Worm (Caenorhabditis elegans) whole organism, L4 larva: ENCODE results near the gene F56H9.9.

Experiments
- F37D6.2 ChIP-seq: sonication (generic microtip); optimal IDR thresholded peaks from 2 replicates; lab custom pipeline; 2016; ENCODE audit warnings: mild to moderate bottlenecking, missing genetic modification characterization, missing compliant biosample characterization
- F49E8.2 ChIP-seq: sonication (generic microtip); optimal IDR thresholded peaks from 2 replicates; lab custom pipeline; 2016; ENCODE audit warnings: missing compliant biosample characterization, mild to moderate bottlenecking, missing genetic modification characterization, borderline replicate concordance
- Y48G9A.11 ChIP-seq: fragments of 200-800 bp; sonication (Bioruptor generic); IDR thresholded peaks from 2 replicates; pipeline ENCODE4 v1.3.6; 2022; ENCODE audit warnings: missing genetic modification reagents, missing genetic modification characterization, missing compliant biosample characterization
- Y5F2A.4 ChIP-seq: fragments of 200-800 bp; sonication (Bioruptor generic); optimal IDR thresholded peaks from 2 replicates; lab custom pipeline; 2018; ENCODE audit warnings: mild to moderate bottlenecking, missing genetic modification characterization, missing compliant biosample characterization
- Y75B8A.6 ChIP-seq: fragments of 200-800 bp; sonication (Bioruptor generic); IDR thresholded peaks from 2 replicates; pipeline ENCODE4 v1.3.6; 2022; ENCODE audit warnings: missing genetic modification reagents, missing genetic modification characterization, missing compliant biosample characterization
- ZK337.2 ChIP-seq: fragments of 200-800 bp; sonication (Bioruptor generic); IDR thresholded peaks from 2 replicates; pipeline ENCODE4 v1.3.6; 2022; ENCODE audit warnings: missing genetic modification reagents, missing genetic modification characterization, missing compliant biosample characterization
- arid-1 ChIP-seq: fragments of 200-800 bp; sonication (Bioruptor generic); conservative IDR thresholded peaks from 2 replicates; pipeline ENCODE4 v1.3.6; 2022; ENCODE audit warnings: missing genetic modification reagents, missing genetic modification characterization, missing compliant biosample characterization
- ceh-62 ChIP-seq: sonication (generic microtip); optimal IDR thresholded peaks from 2 replicates; lab custom pipeline; 2017; ENCODE audit warnings: missing biosample characterization, missing genetic modification characterization
- ceh-82 ChIP-seq: sonication (generic microtip); optimal IDR thresholded peaks from 2 replicates; lab custom pipeline; 2017; ENCODE audit warnings: missing biosample characterization, missing genetic modification characterization
- ces-1 ChIP-seq: fragments of 150-350 bp; sonication (generic microtip); optimal IDR thresholded peaks from 4 replicates; lab custom pipeline; 2014; ENCODE audit warnings: missing biosample characterization, missing genetic modification reagents, missing genetic modification characterization
- daf-16 ChIP-seq, 3 experiments: sonication (generic microtip); optimal IDR thresholded peaks; 2 replicates each; lab custom pipeline; 2016 to 2017; ENCODE audit warnings: missing genetic modification characterization in 3 of 3, missing genetic modification reagents in 3 of 3, mild to moderate bottlenecking in 2 of 3, missing compliant biosample characterization in 2 of 3, missing biosample characterization in 1 of 3, moderate library complexity in 1 of 3
- daf-19 ChIP-seq: fragments of 200-800 bp; sonication (Bioruptor generic); conservative IDR thresholded peaks from 2 replicates; pipeline ENCODE4 v1.3.6; 2022; ENCODE audit warnings: missing genetic modification characterization, missing compliant biosample characterization
- daf-8 ChIP-seq: fragments of 200-800 bp; sonication (Bioruptor generic); IDR thresholded peaks from 2 replicates; pipeline ENCODE4 v1.3.6; 2022; ENCODE audit warnings: missing genetic modification characterization, missing compliant biosample characterization
- dmd-6 ChIP-seq: fragments of 200-800 bp; sonication (Bioruptor generic); IDR thresholded peaks from 2 replicates; pipeline ENCODE4 v1.3.6; 2022; ENCODE audit warnings: missing genetic modification reagents, missing genetic modification characterization, missing compliant biosample characterization
- egl-43 ChIP-seq: fragments of 200-800 bp; sonication (Bioruptor generic); IDR thresholded peaks from 2 replicates; pipeline ENCODE4 v1.3.6; 2022; ENCODE audit warnings: missing genetic modification reagents, missing genetic modification characterization, missing compliant biosample characterization
- fkh-10 ChIP-seq: fragments of 150-350 bp; optimal IDR thresholded peaks from 2 replicates; lab custom pipeline; 2014; ENCODE audit warnings: missing biosample characterization, missing genetic modification reagents, missing genetic modification characterization
- hif-1 ChIP-seq, 2 experiments: sonication (generic microtip); optimal IDR thresholded peaks; 2 replicates each; lab custom pipeline; 2016 to 2017; ENCODE audit warnings: missing compliant biosample characterization in 2 of 2, missing genetic modification characterization in 2 of 2, missing genetic modification reagents in 2 of 2, missing genotype in 2 of 2, mild to moderate bottlenecking in 1 of 2
- hlh-11 ChIP-seq: fragments of 200-800 bp; sonication (Bioruptor generic); optimal IDR thresholded peaks from 2 replicates; lab custom pipeline; 2018; ENCODE audit warnings: mild to moderate bottlenecking, missing genetic modification characterization, missing compliant biosample characterization
- hlh-30 ChIP-seq: sonication (generic microtip); optimal IDR thresholded peaks from 2 replicates; lab custom pipeline; 2017; ENCODE audit warnings: antibody characterized with exemption, mild to moderate bottlenecking, missing genetic modification characterization, missing compliant biosample characterization; ENCODE audit not compliant: insufficient read depth
- hmg-1.1 ChIP-seq: fragments of 200-800 bp; sonication (Bioruptor generic); IDR thresholded peaks from 2 replicates; pipeline ENCODE4 v1.3.6; 2022; ENCODE audit warnings: missing genetic modification reagents, missing genetic modification characterization, missing compliant biosample characterization
- jun-1 ChIP-seq: fragments of 150-350 bp; optimal IDR thresholded peaks from 2 replicates; lab custom pipeline; 2014; ENCODE audit warnings: missing biosample characterization, missing genetic modification reagents, missing genetic modification characterization
- lin-29 ChIP-seq: fragments of 200-800 bp; sonication (Bioruptor generic); IDR thresholded peaks from 2 replicates; pipeline ENCODE4 v1.3.6; 2022; ENCODE audit warnings: missing genetic modification reagents, missing genetic modification characterization, missing compliant biosample characterization
- lir-3 ChIP-seq: sonication (generic microtip); optimal IDR thresholded peaks from 2 replicates; lab custom pipeline; 2016; ENCODE audit warnings: mild to moderate bottlenecking, missing genetic modification characterization, missing compliant biosample characterization
- mdt-29 ChIP-seq: fragments of 200-800 bp; sonication (Bioruptor generic); IDR thresholded peaks from 2 replicates; pipeline ENCODE4 v1.3.6; 2022; ENCODE audit warnings: missing genetic modification reagents, missing genetic modification characterization, missing compliant biosample characterization
- nhr-102 ChIP-seq: sonication (generic microtip); optimal IDR thresholded peaks from 2 replicates; lab custom pipeline; 2016; ENCODE audit warnings: mild to moderate bottlenecking, missing genetic modification characterization, moderate library complexity, missing compliant biosample characterization
- nhr-41 ChIP-seq: fragments of 200-800 bp; sonication (Bioruptor generic); IDR thresholded peaks from 2 replicates; pipeline ENCODE4 v1.3.6; 2022; ENCODE audit warnings: missing genetic modification reagents, missing genetic modification characterization, missing compliant biosample characterization
- nhr-48 ChIP-seq: sonication (generic microtip); optimal IDR thresholded peaks from 2 replicates; lab custom pipeline; 2016; ENCODE audit warnings: mild to moderate bottlenecking, missing genetic modification characterization, missing compliant biosample characterization
- nhr-76 ChIP-seq: fragments of 150-350 bp; optimal IDR thresholded peaks from 2 replicates; lab custom pipeline; 2014; ENCODE audit warnings: missing biosample characterization, missing genetic modification characterization
- nhr-77 ChIP-seq: fragments of 150-350 bp; optimal IDR thresholded peaks from 2 replicates; lab custom pipeline; 2014; ENCODE audit warnings: missing biosample characterization, missing genetic modification characterization
- pqm-1 ChIP-seq: sonication (generic microtip); optimal IDR thresholded peaks from 2 replicates; lab custom pipeline; 2017; ENCODE audit warnings: missing biosample characterization, missing genetic modification characterization
- set-16 ChIP-seq: fragments of 200-800 bp; sonication (Bioruptor generic); IDR thresholded peaks from 2 replicates; pipeline ENCODE4 v1.3.6; 2022; ENCODE audit warnings: missing genetic modification reagents, missing genetic modification characterization, missing compliant biosample characterization
- snpc-1.2 ChIP-seq: fragments of 200-800 bp; sonication (Bioruptor generic); IDR thresholded peaks from 2 replicates; pipeline ENCODE4 v1.3.6; 2022; ENCODE audit warnings: missing genetic modification reagents, missing genetic modification characterization, missing compliant biosample characterization
- spr-1 ChIP-seq: sonication (generic microtip); optimal IDR thresholded peaks from 2 replicates; lab custom pipeline; 2016; ENCODE audit warnings: mild to moderate bottlenecking, missing genetic modification characterization, missing compliant biosample characterization
- zag-1 ChIP-seq: fragments of 150-350 bp; optimal IDR thresholded peaks from 2 replicates; lab custom pipeline; 2014; ENCODE audit warnings: missing biosample characterization, missing genetic modification characterization
- zfp-2 ChIP-seq: sonication (generic microtip); optimal IDR thresholded peaks from 2 replicates; lab custom pipeline; 2016; ENCODE audit warnings: mild to moderate bottlenecking, missing genetic modification characterization, missing compliant biosample characterization
- zip-2 ChIP-seq: fragments of 150-350 bp; optimal IDR thresholded peaks from 2 replicates; lab custom pipeline; 2014; ENCODE audit warnings: missing biosample characterization, missing genetic modification characterization
- ztf-11 ChIP-seq: fragments of 150-350 bp; optimal IDR thresholded peaks from 2 replicates; lab custom pipeline; 2014; ENCODE audit warnings: missing biosample characterization, missing genetic modification characterization

The F56H9.9 gene

ce11 chrV:12596795-12597194 is 27.5 kb downstream of the F56H9.9 start (continued):
- TF ChIP-seq ceh-82 (tag; lab: Kevin White, UChicago) (no peak), dmd-6 (GFP tag; lab: Robert Waterston, UW) (peak; percentile 41; the same call in 1 of the 2 replicates), fkh-10 (GFP tag; lab: Kevin White, UChicago) (no peak), daf-19 (GFP tag; lab: Robert Waterston, UW) (no peak), daf-16 (GFP tag; optimal IDR thresholded peaks at IDR 0.05; lab: Kevin White, UChicago) (peak in 1 of 2 experiments; percentile 69), daf-16 (tag; optimal IDR thresholded peaks at IDR 0.05; lab: Kevin White, UChicago) (peak; percentile 76), hlh-30 (tag; lab: Kevin White, UChicago) (no peak), snpc-1.2 (GFP tag; lab: Robert Waterston, UW) (peak; percentile 68), arid-1 (GFP tag; lab: Robert Waterston, UW) (no peak), egl-43 (GFP tag; lab: Robert Waterston, UW) (peak; percentile 86), zfp-2 (tag; lab: Kevin White, UChicago) (no peak), zag-1 (tag; lab: Kevin White, UChicago) (no peak), lir-3 (peak; percentile 13), nhr-77 (tag; lab: Kevin White, UChicago) (no peak), nhr-48 (tag; lab: Kevin White, UChicago) (peak; percentile 34), Y75B8A.6 (GFP tag; lab: Robert Waterston, UW) (peak; percentile 60; the same call in 1 of the 2 replicates)

ce11 chrV:12596196-12596595 is 28.1 kb downstream of the F56H9.9 start, which contains the start of gene mma-1:
mma-1 (minus strand) TSS chrV:12596296.
- no peak for TF ChIP-seq nhr-41 (GFP tag; lab: Robert Waterston, UW)
- no peak for TF ChIP-seq pqm-1
- no peak for TF ChIP-seq ceh-62
- no peak for TF ChIP-seq nhr-102
- no peak for TF ChIP-seq jun-1
- TF ChIP-seq zag-1 (tag; lab: Kevin White, UChicago): no peak
- no peak for TF ChIP-seq hif-1 (tag; optimal IDR thresholded peaks at IDR 0.05; lab: Kevin White, UChicago)
- TF ChIP-seq nhr-48 (tag; lab: Kevin White, UChicago): no peak
- TF ChIP-seq lin-29 (GFP tag; lab: Robert Waterston, UW): no peak
- no peak for TF ChIP-seq ZK337.2 (GFP tag; lab: Robert Waterston, UW)
- TF ChIP-seq daf-8: no peak
- no peak for TF ChIP-seq set-16 (GFP tag; lab: Robert Waterston, UW)
- TF ChIP-seq, all 104 proteins: peak for 0

- no peak for TF ChIP-seq spr-1 (tag; lab: Kevin White, UChicago)
- no peak for TF ChIP-seq ces-1 (GFP tag; lab: Kevin White, UChicago)
- TF ChIP-seq Y5F2A.4 (GFP tag; lab: Kevin White, UChicago): no peak
- TF ChIP-seq zip-2 (tag; lab: Kevin White, UChicago): no peak
- TF ChIP-seq ceh-62: no peak
- TF ChIP-seq hlh-11: no peak
- TF ChIP-seq F49E8.2 (tag; lab: Kevin White, UChicago): no peak
- no peak for TF ChIP-seq F37D6.2 (tag; lab: Kevin White, UChicago)
These were observed 31.9 kb downstream of the F56H9.9 start, which contains the start of gene C14C10.2 for ce11 chrV:12592379-12592778. C14C10.2 (minus strand) TSS chrV:12592479.

ce11 chrV:12590601-12591000 is 33.7 kb downstream of the F56H9.9 start, which contains the start of gene ttr-43:
ttr-43 (minus strand) TSS chrV:12590701.
- no peak for TF ChIP-seq Y48G9A.11 (GFP tag; lab: Robert Waterston, UW)
- TF ChIP-seq mdt-29 (GFP tag; lab: Robert Waterston, UW): no peak
- no peak for TF ChIP-seq daf-19 (GFP tag; lab: Robert Waterston, UW)
- no peak for TF ChIP-seq F37D6.2 (tag; lab: Kevin White, UChicago)
- no peak for TF ChIP-seq nhr-76
- TF ChIP-seq hmg-1.1: no peak
- TF ChIP-seq ztf-11 (tag; lab: Kevin White, UChicago): no peak
- no peak for TF ChIP-seq hlh-11
- TF ChIP-seq egl-43 (GFP tag; lab: Robert Waterston, UW): no peak
- TF ChIP-seq, all 104 proteins: peak for 0
